Fruit fly (Drosophila melanogaster): ENCODE measurements around the gene Mur2B.

DNA sequence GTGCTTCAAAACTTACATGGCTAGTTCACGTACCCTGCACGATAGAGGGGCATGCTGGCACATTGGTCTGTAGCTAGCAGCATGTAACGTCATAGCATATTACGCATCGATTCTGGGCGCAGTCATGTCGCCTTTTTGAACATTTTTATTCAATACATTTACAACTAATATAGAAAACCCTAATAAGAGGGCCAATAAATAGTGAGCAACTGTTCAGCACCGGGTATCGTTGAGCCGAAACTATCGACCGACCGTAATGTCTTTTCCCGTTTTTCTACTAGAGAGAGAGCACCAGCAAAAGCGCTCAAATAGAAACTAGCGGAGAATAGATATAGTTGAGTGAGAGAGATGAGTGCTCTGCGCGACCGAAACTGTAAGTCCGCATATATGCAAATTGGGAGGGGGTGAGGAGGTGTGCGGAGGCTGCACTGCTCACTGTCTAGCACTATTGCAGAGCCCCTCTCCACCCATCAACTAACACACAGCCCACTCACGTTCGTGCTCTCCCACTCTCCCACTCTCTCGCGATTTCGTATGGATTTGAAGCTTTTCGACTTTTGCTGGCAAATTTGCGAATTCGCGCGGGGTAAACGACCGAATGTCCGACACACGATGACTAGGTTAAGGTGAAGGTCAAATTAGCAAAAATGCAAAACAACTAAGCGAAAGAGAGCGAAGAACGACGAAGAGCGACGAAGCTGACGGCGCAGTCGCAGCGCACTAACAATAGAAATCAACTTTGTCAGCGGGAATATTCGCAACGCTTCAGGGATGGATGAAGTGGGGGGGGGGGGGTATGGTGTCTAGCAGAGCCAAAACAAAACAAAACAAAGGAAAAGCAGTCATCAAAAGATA, 49.6 kb downstream of the Mur2B start:
- TF ChIP-seq EcR (GFP tag; optimal IDR thresholded peaks at IDR 0.05) (peak in 1 of 2 experiments; percentile 77), CG8478 (optimal IDR thresholded peaks at IDR 0.05) (no peak), psq (optimal IDR thresholded peaks at IDR 0.05) (no peak), usp (GFP tag; optimal IDR thresholded peaks at IDR 0.05) (no peak), pan (optimal IDR thresholded peaks at IDR 0.05) (no peak), Dll (optimal IDR thresholded peaks at IDR 0.05) (no peak)
